Worm (Caenorhabditis elegans) whole organism, L3 larva: ENCODE data around the gene nlp-1.

Experiments used
- R02D3.7 ChIP-seq: fragments of 150-350 bp; optimal IDR thresholded peaks from 2 replicates; lab custom pipeline; 2014; ENCODE audit warnings: missing biosample characterization, missing genetic modification characterization
- ZK546.5 ChIP-seq: sonication (generic microtip); optimal IDR thresholded peaks from 2 replicates; lab custom pipeline; 2017; ENCODE audit warnings: missing biosample characterization, missing genetic modification characterization
- aly-2 ChIP-seq: fragments of 150-350 bp; optimal IDR thresholded peaks from 2 replicates; lab custom pipeline; 2014; ENCODE audit warnings: missing biosample characterization, missing genetic modification characterization
- ama-1 ChIP-seq: fragments of 150-350 bp; optimal IDR thresholded peaks from 2 replicates; lab custom pipeline; 2018
- ceh-16 ChIP-seq: sonication (generic microtip); optimal IDR thresholded peaks from 2 replicates; lab custom pipeline; 2017; ENCODE audit warnings: missing biosample characterization, missing genetic modification characterization
- ceh-28 ChIP-seq: fragments of 150-350 bp; optimal IDR thresholded peaks from 2 replicates; lab custom pipeline; 2014; ENCODE audit warnings: missing biosample characterization, missing genetic modification reagents, missing genetic modification characterization
- ceh-82 ChIP-seq: fragments of 150-350 bp; optimal IDR thresholded peaks from 2 replicates; lab custom pipeline; 2014; ENCODE audit warnings: missing biosample characterization, missing genetic modification characterization
- ceh-9 ChIP-seq: sonication (generic microtip); optimal IDR thresholded peaks from 2 replicates; lab custom pipeline; 2018; ENCODE audit warnings: missing biosample characterization, missing genetic modification characterization
- daf-12 ChIP-seq: fragments of 150-350 bp; optimal IDR thresholded peaks from 2 replicates; lab custom pipeline; 2014; ENCODE audit warnings: missing biosample characterization, missing genetic modification reagents, missing genetic modification characterization
- egl-27 ChIP-seq: sonication (generic microtip); optimal IDR thresholded peaks from 4 replicates; lab custom pipeline; 2017; ENCODE audit warnings: missing biosample characterization, missing genetic modification reagents, missing genetic modification characterization
- egl-5 ChIP-seq: fragments of 150-350 bp; optimal IDR thresholded peaks from 2 replicates; lab custom pipeline; 2017; ENCODE audit warnings: missing biosample characterization, missing genetic modification reagents, missing genetic modification characterization, inconsistent platforms
- elt-1 ChIP-seq: fragments of 150-350 bp; optimal IDR thresholded peaks from 2 replicates; lab custom pipeline; 2014; ENCODE audit warnings: missing biosample characterization, missing genetic modification characterization
- elt-2 ChIP-seq: sonication (generic microtip); optimal IDR thresholded peaks from 2 replicates; lab custom pipeline; 2016; ENCODE audit warnings: missing genetic modification reagents, mild to moderate bottlenecking, missing genetic modification characterization, missing compliant biosample characterization
- elt-3 ChIP-seq, 3 experiments: fragments of 150-350 bp in 1 of 3; sonication (generic microtip) in 2 of 3; optimal IDR thresholded peaks; 2 replicates in 2 of 3; 4 replicates in 1 of 3; lab custom pipeline; 2014 to 2017; ENCODE audit warnings: missing biosample characterization in 3 of 3, missing genetic modification characterization in 3 of 3
- eor-1 ChIP-seq, 2 experiments: fragments of 150-350 bp; optimal IDR thresholded peaks; 2 replicates each; lab custom pipeline; 2014 to 2018; ENCODE audit warnings: missing biosample characterization in 2 of 2, missing genetic modification characterization in 2 of 2
- fkh-10 ChIP-seq: sonication (generic microtip); optimal IDR thresholded peaks from 2 replicates; lab custom pipeline; 2017; ENCODE audit warnings: missing biosample characterization, missing genetic modification reagents, missing genetic modification characterization
- fkh-2 ChIP-seq: fragments of 150-350 bp; optimal IDR thresholded peaks from 2 replicates; lab custom pipeline; 2014; ENCODE audit warnings: missing biosample characterization, missing genetic modification reagents, missing genetic modification characterization
- fos-1 ChIP-seq: fragments of 150-350 bp; optimal IDR thresholded peaks from 2 replicates; lab custom pipeline; 2014; ENCODE audit warnings: missing biosample characterization, missing genetic modification characterization
- hmg-11 ChIP-seq: sonication (generic microtip); optimal IDR thresholded peaks from 2 replicates; lab custom pipeline; 2016; ENCODE audit warnings: missing genetic modification characterization, missing compliant biosample characterization
- jun-1 ChIP-seq: fragments of 150-350 bp; optimal IDR thresholded peaks from 2 replicates; lab custom pipeline; 2014; ENCODE audit warnings: missing biosample characterization, missing genetic modification reagents, missing genetic modification characterization
- lin-15B ChIP-seq: fragments of 150-350 bp; optimal IDR thresholded peaks from 2 replicates; lab custom pipeline; 2014; ENCODE audit warnings: missing biosample characterization, missing genetic modification characterization
- lin-39 ChIP-seq: fragments of 150-350 bp; optimal IDR thresholded peaks from 2 replicates; lab custom pipeline; 2018; ENCODE audit warnings: missing biosample characterization, missing genetic modification reagents, missing genetic modification characterization
- lsy-12 ChIP-seq: sonication (generic microtip); optimal IDR thresholded peaks from 2 replicates; lab custom pipeline; 2016; ENCODE audit warnings: mild to moderate bottlenecking, missing genetic modification characterization, missing compliant biosample characterization
- mdl-1 ChIP-seq: fragments of 150-350 bp; optimal IDR thresholded peaks from 2 replicates; lab custom pipeline; 2014; ENCODE audit warnings: missing biosample characterization, missing genetic modification characterization
- nhr-11 ChIP-seq: fragments of 150-350 bp; optimal IDR thresholded peaks from 2 replicates; lab custom pipeline; 2014; ENCODE audit warnings: missing biosample characterization, missing genetic modification characterization
- nhr-12 ChIP-seq: fragments of 150-350 bp; optimal IDR thresholded peaks from 2 replicates; lab custom pipeline; 2014; ENCODE audit warnings: missing biosample characterization, missing genetic modification characterization
- nhr-237 ChIP-seq: fragments of 150-350 bp; optimal IDR thresholded peaks from 2 replicates; lab custom pipeline; 2014; ENCODE audit warnings: missing biosample characterization, missing genetic modification characterization
- nhr-28 ChIP-seq: fragments of 150-350 bp; optimal IDR thresholded peaks from 2 replicates; lab custom pipeline; 2014; ENCODE audit warnings: missing biosample characterization, missing genetic modification characterization
- nhr-43 ChIP-seq: sonication (generic microtip); optimal IDR thresholded peaks from 2 replicates; lab custom pipeline; 2016; ENCODE audit warnings: mild to moderate bottlenecking, missing genetic modification characterization, missing compliant biosample characterization; ENCODE audit not compliant: poor library complexity, severe bottlenecking
- nhr-76 ChIP-seq: fragments of 150-350 bp; sonication (generic microtip); optimal IDR thresholded peaks from 5 replicates; lab custom pipeline; 2014; ENCODE audit warnings: missing biosample characterization, missing genetic modification characterization
- pha-4 ChIP-seq: fragments of 150-350 bp; optimal IDR thresholded peaks from 2 replicates; lab custom pipeline; 2014; ENCODE audit warnings: missing biosample characterization, missing genetic modification reagents, missing genetic modification characterization
- pqm-1 ChIP-seq: fragments of 150-350 bp; optimal IDR thresholded peaks from 2 replicates; lab custom pipeline; 2017; ENCODE audit warnings: missing biosample characterization, missing genetic modification characterization, inconsistent platforms
- sea-2 ChIP-seq: fragments of 150-350 bp; sonication (generic microtip); optimal IDR thresholded peaks from 4 replicates; lab custom pipeline; 2014; ENCODE audit warnings: missing biosample characterization, missing genetic modification reagents, missing genetic modification characterization
- snpc-4 ChIP-seq: fragments of 150-350 bp; optimal IDR thresholded peaks from 2 replicates; lab custom pipeline; 2014; ENCODE audit warnings: missing biosample characterization, missing genetic modification characterization
- tbx-2 ChIP-seq: sonication (generic microtip); optimal IDR thresholded peaks from 2 replicates; lab custom pipeline; 2016; ENCODE audit warnings: mild to moderate bottlenecking, missing genetic modification characterization, missing compliant biosample characterization
- unc-39 ChIP-seq: sonication (generic microtip); optimal IDR thresholded peaks from 4 replicates; lab custom pipeline; 2017; ENCODE audit warnings: missing biosample characterization, missing genetic modification characterization
- unc-62 ChIP-seq: fragments of 150-350 bp; sonication (generic microtip); optimal IDR thresholded peaks from 4 replicates; lab custom pipeline; 2014; ENCODE audit warnings: missing biosample characterization, missing genetic modification reagents, missing genetic modification characterization
- ztf-11 ChIP-seq: fragments of 150-350 bp; optimal IDR thresholded peaks from 2 replicates; lab custom pipeline; 2014; ENCODE audit warnings: missing biosample characterization, missing genetic modification characterization
- ztf-4 ChIP-seq: fragments of 150-350 bp; optimal IDR thresholded peaks from 2 replicates; lab custom pipeline; 2014; ENCODE audit warnings: missing biosample characterization, missing genetic modification characterization

The nlp-1 gene

ce11 chrX:3759820-3760219, 32.4 kb downstream of the nlp-1 start:
- TF ChIP-seq egl-27 (tag; lab: Kevin White, UChicago) (no peak), hmg-11 (tag; lab: Kevin White, UChicago) (no peak), egl-5 (tag; lab: Kevin White, UChicago) (no peak), lin-15B (tag; lab: Kevin White, UChicago) (no peak), ceh-16 (tag; lab: Kevin White, UChicago) (no peak), nhr-28 (tag; lab: Kevin White, UChicago) (no peak), ztf-11 (no peak), elt-3 (tag; optimal IDR thresholded peaks at IDR 0.05; lab: Kevin White, UChicago) (no peak), nhr-43 (tag; lab: Kevin White, UChicago) (no peak), ceh-82 (no peak)
- TF ChIP-seq, all 47 proteins: peak for 0

DNA sequence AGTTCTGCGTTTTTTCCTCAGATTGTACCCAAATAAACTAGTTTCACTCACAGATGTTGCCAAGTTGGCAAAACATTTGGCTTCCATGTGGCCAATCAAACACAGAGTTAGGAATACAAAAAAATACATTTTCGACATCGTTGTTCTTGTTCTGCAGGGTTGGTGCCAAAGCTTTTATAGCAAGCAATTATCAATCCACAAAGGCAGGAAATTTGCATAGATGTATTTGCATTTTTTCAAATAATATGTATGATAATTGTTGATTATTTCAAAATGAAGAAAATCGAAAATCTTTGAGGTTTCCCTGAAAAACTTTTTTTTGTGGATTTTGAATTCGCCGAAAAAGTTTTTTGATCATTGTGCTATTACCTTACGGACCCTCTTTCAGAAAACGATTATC, 35.0 kb downstream of the nlp-1 start, which contains the start of gene T14G12.11:
T14G12.11 (minus strand) TSS at position 138 of the 400 bp plus-strand sequence.
- TF ChIP-seq tbx-2 (tag; lab: Kevin White, UChicago) (no peak), nhr-12 (tag; lab: Kevin White, UChicago) (no peak), lsy-12 (tag; lab: Kevin White, UChicago) (no peak), ama-1 (no peak), R02D3.7 (no peak), pha-4 (tag; lab: Kevin White, UChicago) (no peak), ceh-9 (no peak), elt-1 (tag; lab: Kevin White, UChicago) (no peak), elt-3 (tag; optimal IDR thresholded peaks at IDR 0.05; lab: Kevin White, UChicago) (no peak), ztf-4 (tag; lab: Kevin White, UChicago) (no peak)
- TF ChIP-seq, all 47 proteins: peak for 0

DNA sequence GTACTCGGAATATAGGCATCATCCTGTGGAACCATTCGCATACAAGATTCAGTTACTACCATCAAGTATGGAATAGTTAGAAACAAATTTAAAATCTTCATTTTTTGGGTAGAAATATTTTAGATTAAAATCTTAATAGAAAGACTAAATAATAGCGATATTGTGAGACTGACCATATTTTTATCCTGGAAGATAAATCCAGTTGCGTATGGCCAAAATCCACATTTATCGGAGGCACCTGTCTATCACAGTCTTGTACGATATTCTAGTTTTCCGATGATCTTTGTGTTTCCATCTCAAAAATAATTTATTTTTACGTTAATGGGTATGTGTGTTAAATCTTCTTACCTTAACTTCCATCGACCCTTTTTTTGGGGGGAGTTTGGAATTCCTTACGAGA, 36.9 kb downstream of the nlp-1 start, which contains the start of gene F47B7.3:
F47B7.3 (minus strand) TSS at position 101 of the 400 bp plus-strand sequence.
- TF ChIP-seq elt-3 (tag; optimal IDR thresholded peaks at IDR 0.05; lab: Kevin White, UChicago): no peak
- TF ChIP-seq fkh-10 (GFP tag; lab: Kevin White, UChicago): no peak
- TF ChIP-seq nhr-11 (tag; lab: Kevin White, UChicago): no peak
- no peak for TF ChIP-seq hmg-11 (tag; lab: Kevin White, UChicago)
- no peak for TF ChIP-seq egl-27 (tag; lab: Kevin White, UChicago)
- no peak for TF ChIP-seq egl-5 (tag; lab: Kevin White, UChicago)
- TF ChIP-seq nhr-76 (tag; lab: Kevin White, UChicago): no peak
- TF ChIP-seq nhr-237 (tag; lab: Kevin White, UChicago): no peak
- TF ChIP-seq elt-1 (tag; lab: Kevin White, UChicago): no peak
- no peak for TF ChIP-seq mdl-1 (tag; lab: Kevin White, UChicago)
- no peak for TF ChIP-seq ama-1
- no peak for TF ChIP-seq snpc-4 (tag; lab: Kevin White, UChicago)
- no peak for TF ChIP-seq elt-2 (tag; lab: Kevin White, UChicago)
- no peak for TF ChIP-seq fkh-2
- no peak for TF ChIP-seq eor-1 (tag; optimal IDR thresholded peaks at IDR 0.05; lab: Kevin White, UChicago)
- no peak for TF ChIP-seq unc-39 (tag; lab: Kevin White, UChicago)
- no peak for TF ChIP-seq tbx-2 (tag; lab: Kevin White, UChicago)
- no peak for TF ChIP-seq sea-2 (GFP tag; lab: Kevin White, UChicago)
- no peak for TF ChIP-seq pqm-1 (tag; lab: Kevin White, UChicago)

DNA sequence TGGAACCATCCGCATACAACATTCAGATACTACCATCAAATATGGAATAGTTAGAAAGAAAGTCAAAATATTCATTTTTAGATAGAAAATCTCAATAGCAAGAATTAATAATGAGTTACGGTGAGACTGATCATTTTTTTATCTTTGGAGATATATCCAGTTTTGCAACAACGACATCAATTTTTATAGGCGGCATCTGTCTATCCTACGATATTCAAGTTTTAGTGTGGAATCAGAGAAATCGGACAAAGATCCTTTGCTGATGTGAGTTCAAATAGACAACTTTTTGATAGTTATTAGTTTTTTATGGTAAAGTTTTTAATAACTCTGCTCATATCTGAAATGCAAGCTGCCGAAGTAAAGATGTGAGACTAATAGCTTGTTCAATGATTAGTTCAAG, 39.2 kb downstream of the nlp-1 start, which contains the start of gene F47B7.4:
F47B7.4 (minus strand) TSS at position 101 of the 400 bp plus-strand sequence.
- TF ChIP-seq aly-2 (tag; lab: Kevin White, UChicago): no peak
- no peak for TF ChIP-seq lin-39 (tag; lab: Kevin White, UChicago)
- TF ChIP-seq nhr-28 (tag; lab: Kevin White, UChicago): no peak

- TF ChIP-seq elt-1 (tag; lab: Kevin White, UChicago) (no peak), ztf-4 (tag; lab: Kevin White, UChicago) (no peak), lin-39 (tag; lab: Kevin White, UChicago) (no peak), hmg-11 (tag; lab: Kevin White, UChicago) (no peak), unc-62 (GFP tag; lab: Kevin White, UChicago) (no peak), ceh-82 (no peak), egl-27 (tag; lab: Kevin White, UChicago) (no peak), tbx-2 (tag; lab: Kevin White, UChicago) (no peak), fos-1 (tag; lab: Kevin White, UChicago) (no peak), fkh-10 (GFP tag; lab: Kevin White, UChicago) (no peak), nhr-11 (tag; lab: Kevin White, UChicago) (no peak), fkh-2 (no peak), ceh-28 (tag; lab: Kevin White, UChicago) (no peak), ZK546.5 (tag; lab: Kevin White, UChicago) (no peak), daf-12 (tag; lab: Kevin White, UChicago) (no peak), pha-4 (tag; lab: Kevin White, UChicago) (no peak), pqm-1 (tag; lab: Kevin White, UChicago) (no peak), jun-1 (tag; lab: Kevin White, UChicago) (no peak), ceh-9 (no peak)
Measured at ce11 chrX:3768717-3769116, 41.3 kb downstream of the nlp-1 start, which contains the start of gene F47B7.5. Gene F47B7.5, minus strand, starts transcription at chrX:3768817.
